Worm (Caenorhabditis elegans) whole organism, young adult: ENCODE results near the gene W03F9.9.

Experiments
- ceh-58 ChIP-seq: fragments of 200-800 bp; sonication (Bioruptor generic); IDR thresholded peaks from 2 replicates; pipeline ENCODE4 v1.3.6; 2022; ENCODE audit warnings: missing genetic modification characterization, missing compliant biosample characterization
- hsf-1 ChIP-seq: fragments of 200-800 bp; sonication (Bioruptor generic); IDR thresholded peaks from 2 replicates; pipeline ENCODE4 v1.3.6; 2022; ENCODE audit warnings: missing genetic modification reagents, missing genetic modification characterization, missing compliant biosample characterization

DNA sequence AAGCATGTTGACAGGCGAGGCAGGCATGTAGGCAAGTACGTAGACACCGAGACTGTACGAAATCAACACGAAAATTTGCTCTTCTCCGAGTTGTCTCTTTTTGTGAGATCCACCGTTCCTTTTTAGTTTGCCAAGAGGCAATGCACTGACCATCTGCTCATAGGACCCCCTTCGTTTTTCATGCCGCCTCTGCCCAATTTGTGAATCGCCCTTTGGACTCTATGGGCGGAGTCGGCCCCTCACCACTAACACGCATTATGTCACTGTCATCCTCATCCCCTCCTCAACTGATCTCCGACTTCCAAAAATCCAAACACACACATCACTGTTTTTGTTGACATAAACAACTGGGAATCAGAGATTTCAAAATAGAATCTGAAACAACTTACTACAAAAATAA is 15.2 kb downstream of the W03F9.9 start:
- no peak for TF ChIP-seq hsf-1 (GFP tag; lab: Robert Waterston, UW)
- no peak for TF ChIP-seq ceh-58 (GFP tag; lab: Robert Waterston, UW)
